Worm (Caenorhabditis elegans) whole organism, mixed stage, embryonic: ENCODE data around the gene F55A4.13.

Experiments
- M03D4.4 ChIP-seq: sonication (generic microtip); optimal IDR thresholded peaks from 2 replicates; lab custom pipeline; 2017; ENCODE audit warnings: mild to moderate bottlenecking, missing genetic modification characterization, missing compliant biosample characterization
- bed-3 ChIP-seq: fragments of 200-800 bp; sonication (Bioruptor generic); optimal IDR thresholded peaks from 3 replicates; lab custom pipeline; 2018; ENCODE audit warnings: mild to moderate bottlenecking, missing genetic modification characterization, moderate library complexity, missing compliant biosample characterization
- elt-1 ChIP-seq: sonication (generic microtip); optimal IDR thresholded peaks from 2 replicates; lab custom pipeline; 2017; ENCODE audit warnings: missing genetic modification characterization, mild to moderate bottlenecking, missing compliant biosample characterization, antibody characterized with exemption, moderate library complexity, borderline replicate concordance; ENCODE audit not compliant: insufficient read depth
- lin-13 ChIP-seq: fragments of 150-350 bp; optimal IDR thresholded peaks from 2 replicates; lab custom pipeline; 2014; ENCODE audit warnings: missing biosample characterization, missing genetic modification characterization
- lsy-2 ChIP-seq: fragments of 150-350 bp; optimal IDR thresholded peaks from 2 replicates; lab custom pipeline; 2014; ENCODE audit warnings: missing biosample characterization, missing genetic modification characterization
- nhr-237 ChIP-seq: fragments of 150-350 bp; optimal IDR thresholded peaks from 2 replicates; lab custom pipeline; 2014; ENCODE audit warnings: missing biosample characterization, missing genetic modification characterization
- pha-4 ChIP-seq: fragments of 150-350 bp; optimal IDR thresholded peaks from 2 replicates; lab custom pipeline; 2018; ENCODE audit warnings: missing biosample characterization, missing genetic modification reagents, missing genetic modification characterization
- sem-2 ChIP-seq: fragments of 200-800 bp; sonication (Bioruptor generic); optimal IDR thresholded peaks from 2 replicates; lab custom pipeline; 2018; ENCODE audit warnings: mild to moderate bottlenecking, missing genetic modification characterization, missing compliant biosample characterization
- unc-39 ChIP-seq: fragments of 150-350 bp; optimal IDR thresholded peaks from 2 replicates; lab custom pipeline; 2014; ENCODE audit warnings: missing biosample characterization, missing genetic modification characterization
- unc-62 ChIP-seq: fragments of 150-350 bp; optimal IDR thresholded peaks from 2 replicates; lab custom pipeline; 2014; ENCODE audit warnings: missing biosample characterization, missing genetic modification reagents, missing genetic modification characterization
- ztf-11 ChIP-seq: fragments of 150-350 bp; optimal IDR thresholded peaks from 2 replicates; lab custom pipeline; 2014; ENCODE audit warnings: missing biosample characterization, missing genetic modification characterization

ce11 chrX:1060705-1061104, 43.3 kb upstream of the F55A4.13 start:
- TF ChIP-seq unc-39 (tag; lab: Kevin White, UChicago) (no peak), bed-3 (GFP tag; lab: Kevin White, UChicago) (no peak), ztf-11 (tag; lab: Kevin White, UChicago) (no peak), pha-4 (no peak), unc-62 (GFP tag; lab: Kevin White, UChicago) (no peak), elt-1 (tag; lab: Kevin White, UChicago) (no peak), nhr-237 (tag; lab: Kevin White, UChicago) (no peak), sem-2 (no peak), M03D4.4 (tag; lab: Kevin White, UChicago) (no peak), lsy-2 (tag; lab: Kevin White, UChicago) (no peak), lin-13 (tag; lab: Kevin White, UChicago) (no peak)
